Worm (Caenorhabditis elegans) whole organism, early embryonic: ENCODE measurements around the gene manf-1.

Experiments used
- B0310.2 ChIP-seq: sonication (generic microtip); optimal IDR thresholded peaks from 2 replicates; lab custom pipeline; 2016; ENCODE audit warnings: mild to moderate bottlenecking, missing genetic modification characterization, missing compliant biosample characterization
- F13C5.2 ChIP-seq: sonication (generic microtip); optimal IDR thresholded peaks from 2 replicates; lab custom pipeline; 2017; ENCODE audit warnings: mild to moderate bottlenecking, missing genetic modification characterization, inconsistent platforms, missing compliant biosample characterization
- aly-1 ChIP-seq: sonication (generic microtip); optimal IDR thresholded peaks from 2 replicates; lab custom pipeline; 2016; ENCODE audit warnings: missing genetic modification characterization, missing compliant biosample characterization
- ama-1 ChIP-seq: fragments of 150-350 bp; optimal IDR thresholded peaks from 2 replicates; lab custom pipeline; 2014
- ceh-13 ChIP-seq: fragments of 200-800 bp; sonication (Bioruptor generic); optimal IDR thresholded peaks from 2 replicates; lab custom pipeline; 2018; ENCODE audit warnings: mild to moderate bottlenecking, missing genetic modification characterization, missing compliant biosample characterization
- ceh-36 ChIP-seq: sonication (generic microtip); optimal IDR thresholded peaks from 2 replicates; lab custom pipeline; 2016; ENCODE audit warnings: missing genetic modification characterization, inconsistent platforms, missing compliant biosample characterization
- ets-7 ChIP-seq: sonication (generic microtip); optimal IDR thresholded peaks from 2 replicates; lab custom pipeline; 2016; ENCODE audit warnings: missing genotype, missing genetic modification characterization, missing compliant biosample characterization
- flt-1 ChIP-seq: fragments of 200-800 bp; sonication (Bioruptor generic); IDR thresholded peaks from 2 replicates; pipeline ENCODE4 v1.3.6; 2022; ENCODE audit warnings: missing genetic modification characterization, missing compliant biosample characterization
- hmbx-1 ChIP-seq: sonication (generic microtip); optimal IDR thresholded peaks from 2 replicates; lab custom pipeline; 2016; ENCODE audit warnings: mild to moderate bottlenecking, missing genetic modification characterization, missing compliant biosample characterization
- hmg-4 ChIP-seq: fragments of 200-800 bp; sonication (Bioruptor generic); optimal IDR thresholded peaks from 2 replicates; lab custom pipeline; 2018; ENCODE audit warnings: mild to moderate bottlenecking, missing genetic modification characterization, missing compliant biosample characterization
- hnd-1 ChIP-seq: sonication (generic microtip); optimal IDR thresholded peaks from 2 replicates; lab custom pipeline; 2016; ENCODE audit warnings: missing genetic modification characterization, missing compliant biosample characterization
- pes-1 ChIP-seq: fragments of 200-800 bp; sonication (Bioruptor generic); IDR thresholded peaks from 2 replicates; pipeline ENCODE4 v1.3.6; 2022; ENCODE audit warnings: missing genetic modification reagents, missing genetic modification characterization, missing compliant biosample characterization
- scrt-1 ChIP-seq: fragments of 200-800 bp; sonication (Bioruptor generic); IDR thresholded peaks from 2 replicates; pipeline ENCODE4 v1.3.6; 2022; ENCODE audit warnings: missing genetic modification characterization, missing compliant biosample characterization
- sea-1 ChIP-seq: fragments of 200-800 bp; sonication (Bioruptor generic); conservative IDR thresholded peaks from 2 replicates; pipeline ENCODE4 v1.3.6; 2022; ENCODE audit warnings: missing genetic modification characterization, missing compliant biosample characterization
- tbx-11 ChIP-seq: fragments of 200-800 bp; sonication (Bioruptor generic); IDR thresholded peaks from 2 replicates; pipeline ENCODE4 v1.3.6; 2022; ENCODE audit warnings: missing genetic modification characterization, missing compliant biosample characterization
- tbx-37 ChIP-seq: fragments of 200-800 bp; sonication (Bioruptor generic); conservative IDR thresholded peaks from 2 replicates; pipeline ENCODE4 v1.3.6; 2022; ENCODE audit warnings: missing genetic modification reagents, missing genetic modification characterization, missing compliant biosample characterization
- tra-4 ChIP-seq: sonication (generic microtip); optimal IDR thresholded peaks from 2 replicates; lab custom pipeline; 2017; ENCODE audit warnings: missing genetic modification characterization, missing compliant biosample characterization

manf-1 gene

DNA sequence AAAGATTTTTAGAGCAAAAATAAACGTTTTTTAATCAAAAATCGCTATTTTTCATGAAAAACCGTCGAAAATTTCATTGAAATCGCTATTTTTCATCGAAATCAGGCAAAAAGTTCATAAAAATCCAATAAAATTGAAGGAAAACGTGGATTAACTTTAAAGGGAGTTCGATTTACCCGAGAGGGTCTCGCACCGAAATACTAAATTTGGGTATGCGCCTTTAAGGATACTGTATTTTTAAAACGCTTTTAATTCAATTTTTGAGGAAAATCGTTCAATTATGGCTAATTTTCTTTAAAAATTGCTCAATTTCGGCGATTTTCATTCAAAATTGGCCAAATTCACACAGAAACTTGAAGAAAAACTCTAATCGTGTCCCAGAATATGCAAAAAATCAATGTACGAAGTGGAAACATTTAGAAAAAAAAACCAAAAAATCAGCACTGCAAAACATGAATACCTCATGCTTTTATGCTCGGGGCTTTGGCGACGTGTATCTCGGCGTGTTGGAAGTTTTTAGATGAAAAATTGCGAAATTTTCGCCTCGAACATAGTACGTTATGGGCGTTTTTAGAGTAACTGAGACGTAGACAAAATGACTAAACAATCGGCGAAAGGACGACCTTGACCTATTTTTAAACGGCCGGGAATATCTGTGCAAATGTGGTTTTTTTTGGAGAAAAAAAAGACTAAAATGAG, 35.3 kb downstream of the manf-1 start:
- TF ChIP-seq scrt-1 (GFP tag; lab: Robert Waterston, UW) (no peak), F13C5.2 (no peak), sea-1 (GFP tag; lab: Robert Waterston, UW) (no peak), hmbx-1 (tag; lab: Kevin White, UChicago) (no peak), aly-1 (tag; lab: Kevin White, UChicago) (no peak), ceh-13 (GFP tag; lab: Kevin White, UChicago) (no peak), tbx-37 (GFP tag; lab: Robert Waterston, UW) (no peak), flt-1 (GFP tag; lab: Robert Waterston, UW) (no peak), hmg-4 (GFP tag; lab: Kevin White, UChicago) (no peak), B0310.2 (tag; lab: Kevin White, UChicago) (no peak)

DNA sequence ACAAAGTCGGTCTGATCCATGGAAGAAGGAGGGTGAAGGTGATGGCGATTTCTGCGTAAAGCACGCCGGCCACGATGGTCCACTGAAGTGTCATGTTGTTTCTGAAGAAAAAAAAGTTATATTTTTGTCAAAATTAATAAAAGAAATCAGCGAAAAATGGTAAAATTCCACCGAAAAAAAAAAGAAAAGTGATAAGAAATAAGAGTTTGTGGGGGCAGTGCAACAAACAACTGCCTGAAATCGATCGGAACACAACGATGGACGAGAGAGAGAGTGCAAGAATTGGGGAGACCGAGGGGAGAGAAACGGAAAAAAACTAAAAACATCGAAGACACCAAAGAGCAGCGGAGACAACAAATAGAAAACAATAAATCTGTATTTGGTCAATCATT, 35.8 kb downstream of the manf-1 start, which contains the start of gene Y54G2A.18:
Gene Y54G2A.18, minus strand, starts transcription at position 101 of the 392 bp plus-strand sequence.
- no peak for TF ChIP-seq aly-1 (tag; lab: Kevin White, UChicago)
- TF ChIP-seq pes-1 (GFP tag; lab: Robert Waterston, UW): no peak
- TF ChIP-seq tra-4: no peak
- no peak for TF ChIP-seq ceh-13 (GFP tag; lab: Kevin White, UChicago)
- no peak for TF ChIP-seq hnd-1 (tag; lab: Kevin White, UChicago)
- TF ChIP-seq ama-1 (lab: Kevin White, UChicago): no peak
- TF ChIP-seq tbx-37 (GFP tag; lab: Robert Waterston, UW): no peak
- TF ChIP-seq ets-7 (tag; lab: Kevin White, UChicago): no peak
- TF ChIP-seq B0310.2 (tag; lab: Kevin White, UChicago): no peak
- no peak for TF ChIP-seq tbx-11
- TF ChIP-seq sea-1 (GFP tag; lab: Robert Waterston, UW): no peak
- TF ChIP-seq flt-1 (GFP tag; lab: Robert Waterston, UW): no peak
- TF ChIP-seq hmbx-1 (tag; lab: Kevin White, UChicago): no peak

DNA sequence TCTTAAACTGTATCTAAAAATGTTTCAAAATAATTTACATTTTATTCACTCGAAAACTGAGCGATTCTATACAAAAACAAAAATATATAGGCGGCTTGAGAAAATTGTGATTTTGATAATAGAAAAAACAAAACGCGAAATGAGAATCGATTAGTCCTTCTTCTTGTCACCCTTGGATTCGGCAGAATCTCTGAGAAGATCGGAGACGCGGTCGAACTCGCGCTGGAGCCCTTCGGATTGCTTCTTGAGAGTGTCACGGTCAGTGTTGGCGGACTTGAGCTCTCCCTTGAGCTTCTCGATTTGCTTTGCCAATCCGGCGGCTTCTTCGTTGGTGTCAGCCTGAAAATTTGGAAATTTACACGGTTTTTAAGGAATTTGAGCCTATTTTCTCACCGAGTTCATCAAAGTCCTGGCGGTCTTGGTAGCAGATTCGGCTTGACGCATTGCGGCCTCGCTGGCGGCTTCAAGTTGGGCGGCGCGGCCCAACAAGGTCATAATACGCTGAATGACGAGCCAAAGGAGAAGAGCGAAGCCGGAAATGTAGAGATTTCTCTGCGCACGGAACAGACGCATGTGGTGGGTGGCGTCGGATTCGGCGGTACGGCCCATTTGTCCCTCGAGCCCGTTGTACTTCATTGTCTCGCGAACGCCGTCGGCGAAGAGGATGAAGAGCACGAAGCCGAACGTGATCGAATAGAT, 36.5 kb downstream of the manf-1 start:
- TF ChIP-seq ets-7 (tag; lab: Kevin White, UChicago): no peak
- TF ChIP-seq ceh-36 (tag; lab: Kevin White, UChicago): no peak
- no peak for TF ChIP-seq sea-1 (GFP tag; lab: Robert Waterston, UW)
- TF ChIP-seq tbx-11: no peak
- TF ChIP-seq hmg-4 (GFP tag; lab: Kevin White, UChicago): no peak
- no peak for TF ChIP-seq flt-1 (GFP tag; lab: Robert Waterston, UW)
- TF ChIP-seq aly-1 (tag; lab: Kevin White, UChicago): no peak
- TF ChIP-seq pes-1 (GFP tag; lab: Robert Waterston, UW): no peak
- TF ChIP-seq scrt-1 (GFP tag; lab: Robert Waterston, UW): no peak
- TF ChIP-seq tra-4: no peak
- TF ChIP-seq B0310.2 (tag; lab: Kevin White, UChicago): no peak
- TF ChIP-seq F13C5.2: no peak
- TF ChIP-seq ceh-13 (GFP tag; lab: Kevin White, UChicago): no peak
- TF ChIP-seq tbx-37 (GFP tag; lab: Robert Waterston, UW): no peak
- no peak for TF ChIP-seq hnd-1 (tag; lab: Kevin White, UChicago)
- TF ChIP-seq hmbx-1 (tag; lab: Kevin White, UChicago): no peak
- TF ChIP-seq ama-1 (lab: Kevin White, UChicago): no peak

DNA sequence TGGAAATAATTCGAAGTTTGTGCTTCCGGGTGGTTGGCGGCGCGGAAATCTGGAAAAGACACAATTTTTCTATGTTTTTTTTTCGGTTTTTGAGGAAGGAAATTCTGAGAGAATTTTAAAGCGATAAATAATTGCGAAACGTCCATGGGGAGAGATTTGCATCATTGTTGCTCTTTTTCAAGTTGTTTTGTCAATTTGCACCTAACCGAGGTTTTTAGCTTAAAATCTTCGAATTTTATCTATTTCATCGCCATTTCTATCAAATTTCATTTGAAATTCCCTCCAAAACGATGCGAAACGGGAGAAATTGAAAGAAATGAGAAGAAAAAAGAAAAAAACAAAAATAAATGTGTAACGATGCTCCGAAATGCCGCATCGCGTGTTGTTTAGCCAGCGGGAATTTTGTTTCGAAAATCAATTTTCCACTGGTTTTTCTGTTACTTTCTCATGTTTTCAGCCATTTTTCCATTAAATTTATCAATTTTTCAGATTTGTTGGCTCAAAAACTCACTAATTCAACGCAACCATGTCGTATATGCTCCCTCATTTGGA, 37.7 kb downstream of the manf-1 start, which contains the start of the genes nprt-1 and dib-1:
Gene nprt-1, minus strand, starts transcription at position 51 of the 552 bp plus-strand sequence.
Gene dib-1, plus strand, starts transcription at position 482 of the 552 bp plus-strand sequence.
- no peak for TF ChIP-seq aly-1 (tag; lab: Kevin White, UChicago)
- no peak for TF ChIP-seq pes-1 (GFP tag; lab: Robert Waterston, UW)
- no peak for TF ChIP-seq hmg-4 (GFP tag; lab: Kevin White, UChicago)
- TF ChIP-seq F13C5.2: peak; percentile 21
- no peak for TF ChIP-seq ceh-36 (tag; lab: Kevin White, UChicago)
- no peak for TF ChIP-seq tbx-37 (GFP tag; lab: Robert Waterston, UW)
- TF ChIP-seq sea-1 (GFP tag; lab: Robert Waterston, UW): no peak
- TF ChIP-seq ama-1 (lab: Kevin White, UChicago): no peak

DNA sequence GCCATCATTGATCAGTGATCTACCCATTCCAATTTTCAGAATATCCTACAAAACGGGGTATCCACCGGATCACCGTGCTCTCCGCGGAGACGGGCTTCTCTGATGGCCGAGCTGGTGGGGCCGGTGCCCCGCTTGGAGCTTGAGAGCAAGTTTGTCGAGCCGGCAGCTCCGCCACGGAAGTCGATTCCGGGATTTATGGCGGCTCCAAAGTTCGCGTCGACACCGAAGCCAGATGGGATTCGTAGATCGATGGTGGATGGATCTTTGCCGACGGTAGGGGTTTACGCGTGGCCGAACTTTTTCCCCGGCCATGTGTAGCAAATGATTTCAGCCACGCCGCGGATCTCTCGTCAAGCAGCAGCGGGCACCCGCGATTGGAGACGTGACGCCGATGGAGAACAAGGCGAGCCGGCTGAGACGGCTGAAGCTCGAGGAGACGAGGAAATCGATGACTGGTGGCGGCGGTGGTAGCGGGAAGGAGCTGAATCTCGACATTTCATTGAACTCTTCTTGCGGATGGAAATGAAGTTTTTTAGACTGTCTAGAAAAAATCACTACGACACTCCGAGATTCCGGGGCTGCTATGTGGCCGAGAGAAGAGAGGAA, 39.6 kb downstream of the manf-1 start:
- TF ChIP-seq flt-1 (GFP tag; lab: Robert Waterston, UW) (no peak), ceh-36 (tag; lab: Kevin White, UChicago) (no peak), hnd-1 (tag; lab: Kevin White, UChicago) (no peak), B0310.2 (tag; lab: Kevin White, UChicago) (no peak), tra-4 (no peak), ets-7 (tag; lab: Kevin White, UChicago) (no peak), sea-1 (GFP tag; lab: Robert Waterston, UW) (no peak)

DNA sequence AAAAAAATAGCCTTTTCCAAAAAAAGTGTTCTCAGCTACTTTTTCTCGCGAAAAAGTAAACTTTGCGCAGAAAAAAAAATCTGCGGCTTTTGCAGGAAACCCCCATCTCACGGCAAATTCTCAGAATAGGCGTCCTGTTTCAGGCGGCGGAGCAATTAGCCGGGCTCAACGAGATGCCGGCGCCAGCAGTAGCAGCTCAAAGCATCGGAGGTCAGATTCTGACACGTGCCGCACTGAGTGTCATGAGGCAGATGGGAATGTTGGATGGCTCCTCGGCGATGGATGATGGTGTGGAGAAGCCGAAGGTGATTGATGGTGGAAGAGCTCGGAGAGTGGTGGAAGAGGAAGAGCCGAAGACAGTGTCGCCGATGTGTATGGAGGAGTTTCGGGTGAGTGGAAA, 41.0 kb downstream of the manf-1 start:
- no peak for TF ChIP-seq ceh-13 (GFP tag; lab: Kevin White, UChicago)
- TF ChIP-seq hnd-1 (tag; lab: Kevin White, UChicago): no peak
